Worm (Caenorhabditis elegans): ENCODE results near the gene tatn-1.

Gene tatn-1

ce11 chrX:14804706-14805105, 13.9 kb downstream of the tatn-1 start:
- TF ChIP-seq hmg-4 (GFP tag; optimal IDR thresholded peaks at IDR 0.05) (peak; percentile 90), ceh-13 (GFP tag; optimal IDR thresholded peaks at IDR 0.05) (peak; percentile 92), tbx-11 (GFP tag; IDR thresholded peaks at IDR 0.05) (peak; percentile 86), aly-1 (tag; optimal IDR thresholded peaks at IDR 0.05) (peak; percentile 83), scrt-1 (GFP tag; IDR thresholded peaks at IDR 0.05) (peak; percentile 91), hnd-1 (tag; optimal IDR thresholded peaks at IDR 0.05) (peak; percentile 68), F13C5.2 (tag; optimal IDR thresholded peaks at IDR 0.05) (peak; percentile 82), pes-1 (GFP tag; IDR thresholded peaks at IDR 0.05) (peak; percentile 95), tra-4 (tag; optimal IDR thresholded peaks at IDR 0.05) (peak; percentile 65), sea-1 (GFP tag; conservative IDR thresholded peaks at IDR 0.05) (peak; percentile 90), ets-7 (tag; optimal IDR thresholded peaks at IDR 0.05) (peak; percentile 59), tbx-37 (GFP tag; conservative IDR thresholded peaks at IDR 0.05) (peak; percentile 88), hmbx-1 (tag; optimal IDR thresholded peaks at IDR 0.05) (peak; percentile 76), flt-1 (GFP tag; IDR thresholded peaks at IDR 0.05) (peak; percentile 90), ama-1 (optimal IDR thresholded peaks at IDR 0.05) (no peak), ceh-36 (tag; optimal IDR thresholded peaks at IDR 0.05) (peak; percentile 84), B0310.2 (tag; optimal IDR thresholded peaks at IDR 0.05) (peak; percentile 79)

- TF ChIP-seq hmg-4 (GFP tag; optimal IDR thresholded peaks at IDR 0.05) = no peak
- no peak for TF ChIP-seq B0310.2 (tag; optimal IDR thresholded peaks at IDR 0.05)
- no peak for TF ChIP-seq ama-1 (optimal IDR thresholded peaks at IDR 0.05)
- no peak for TF ChIP-seq hmbx-1 (tag; optimal IDR thresholded peaks at IDR 0.05)
- TF ChIP-seq pes-1 (GFP tag; IDR thresholded peaks at IDR 0.05) = no peak
- TF ChIP-seq tbx-37 (GFP tag; conservative IDR thresholded peaks at IDR 0.05) = no peak
- TF ChIP-seq tbx-11 (GFP tag; IDR thresholded peaks at IDR 0.05) = no peak
- TF ChIP-seq flt-1 (GFP tag; IDR thresholded peaks at IDR 0.05) = no peak
- TF ChIP-seq ets-7 (tag; optimal IDR thresholded peaks at IDR 0.05) = no peak
- TF ChIP-seq F13C5.2 (tag; optimal IDR thresholded peaks at IDR 0.05) = no peak
- no peak for TF ChIP-seq scrt-1 (GFP tag; IDR thresholded peaks at IDR 0.05)
- TF ChIP-seq hnd-1 (tag; optimal IDR thresholded peaks at IDR 0.05) = no peak
- no peak for TF ChIP-seq tra-4 (tag; optimal IDR thresholded peaks at IDR 0.05)
- TF ChIP-seq sea-1 (GFP tag; conservative IDR thresholded peaks at IDR 0.05) = no peak
- no peak for TF ChIP-seq ceh-36 (tag; optimal IDR thresholded peaks at IDR 0.05)
- no peak for TF ChIP-seq ceh-13 (GFP tag; optimal IDR thresholded peaks at IDR 0.05)
- TF ChIP-seq aly-1 (tag; optimal IDR thresholded peaks at IDR 0.05) = no peak
Measured at ce11 chrX:14805746-14806145, 14.9 kb downstream of the tatn-1 start.

- TF ChIP-seq F13C5.2 (tag; optimal IDR thresholded peaks at IDR 0.05) (no peak), ceh-36 (tag; optimal IDR thresholded peaks at IDR 0.05) (no peak)
Measured at ce11 chrX:14806936-14807335, 16.1 kb downstream of the tatn-1 start, which contains the start of gene F42D1.4. Gene F42D1.4, plus strand, starts transcription at chrX:14807236.

DNA sequence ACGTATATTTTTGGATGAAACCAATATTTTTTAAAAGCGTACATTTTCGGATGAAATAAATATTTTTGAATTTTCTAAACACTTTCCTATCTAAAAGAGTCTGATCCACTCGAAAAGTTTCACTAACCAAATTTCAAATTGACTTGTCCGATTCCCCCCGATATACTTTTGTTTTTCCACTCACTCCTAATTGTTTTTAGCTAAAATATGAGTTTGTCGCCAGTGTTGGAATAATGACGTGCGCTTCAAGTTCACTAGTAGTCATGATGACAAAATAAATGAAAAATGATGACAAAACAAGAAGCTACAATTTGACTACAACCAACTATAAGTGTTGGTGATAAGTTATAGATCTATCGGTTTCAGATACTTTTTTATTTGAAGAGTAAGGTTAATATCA, 18.0 kb downstream of the tatn-1 start:
- TF ChIP-seq pes-1 (GFP tag; IDR thresholded peaks at IDR 0.05) = no peak
- no peak for TF ChIP-seq aly-1 (tag; optimal IDR thresholded peaks at IDR 0.05)
- no peak for TF ChIP-seq ama-1 (optimal IDR thresholded peaks at IDR 0.05)
- no peak for TF ChIP-seq scrt-1 (GFP tag; IDR thresholded peaks at IDR 0.05)
- no peak for TF ChIP-seq B0310.2 (tag; optimal IDR thresholded peaks at IDR 0.05)
- TF ChIP-seq flt-1 (GFP tag; IDR thresholded peaks at IDR 0.05) = no peak
- no peak for TF ChIP-seq ceh-13 (GFP tag; optimal IDR thresholded peaks at IDR 0.05)
- no peak for TF ChIP-seq tbx-37 (GFP tag; conservative IDR thresholded peaks at IDR 0.05)
- no peak for TF ChIP-seq sea-1 (GFP tag; conservative IDR thresholded peaks at IDR 0.05)
- no peak for TF ChIP-seq tra-4 (tag; optimal IDR thresholded peaks at IDR 0.05)
- no peak for TF ChIP-seq ets-7 (tag; optimal IDR thresholded peaks at IDR 0.05)
- no peak for TF ChIP-seq hnd-1 (tag; optimal IDR thresholded peaks at IDR 0.05)
- no peak for TF ChIP-seq F13C5.2 (tag; optimal IDR thresholded peaks at IDR 0.05)
- no peak for TF ChIP-seq hmbx-1 (tag; optimal IDR thresholded peaks at IDR 0.05)
- TF ChIP-seq hmg-4 (GFP tag; optimal IDR thresholded peaks at IDR 0.05) = no peak
- TF ChIP-seq tbx-11 (GFP tag; IDR thresholded peaks at IDR 0.05) = no peak
- TF ChIP-seq ceh-36 (tag; optimal IDR thresholded peaks at IDR 0.05) = no peak

ce11 chrX:14809905-14810304, 19.1 kb downstream of the tatn-1 start:
- no peak for TF ChIP-seq aly-1 (tag; optimal IDR thresholded peaks at IDR 0.05)
- TF ChIP-seq B0310.2 (tag; optimal IDR thresholded peaks at IDR 0.05) = no peak
- TF ChIP-seq tbx-37 (GFP tag; conservative IDR thresholded peaks at IDR 0.05) = no peak
- no peak for TF ChIP-seq scrt-1 (GFP tag; IDR thresholded peaks at IDR 0.05)
- TF ChIP-seq tbx-11 (GFP tag; IDR thresholded peaks at IDR 0.05) = no peak
- no peak for TF ChIP-seq hmbx-1 (tag; optimal IDR thresholded peaks at IDR 0.05)
- no peak for TF ChIP-seq ceh-13 (GFP tag; optimal IDR thresholded peaks at IDR 0.05)
- TF ChIP-seq F13C5.2 (tag; optimal IDR thresholded peaks at IDR 0.05) = no peak
- no peak for TF ChIP-seq tra-4 (tag; optimal IDR thresholded peaks at IDR 0.05)
- no peak for TF ChIP-seq ama-1 (optimal IDR thresholded peaks at IDR 0.05)
- no peak for TF ChIP-seq hnd-1 (tag; optimal IDR thresholded peaks at IDR 0.05)
- no peak for TF ChIP-seq hmg-4 (GFP tag; optimal IDR thresholded peaks at IDR 0.05)

DNA sequence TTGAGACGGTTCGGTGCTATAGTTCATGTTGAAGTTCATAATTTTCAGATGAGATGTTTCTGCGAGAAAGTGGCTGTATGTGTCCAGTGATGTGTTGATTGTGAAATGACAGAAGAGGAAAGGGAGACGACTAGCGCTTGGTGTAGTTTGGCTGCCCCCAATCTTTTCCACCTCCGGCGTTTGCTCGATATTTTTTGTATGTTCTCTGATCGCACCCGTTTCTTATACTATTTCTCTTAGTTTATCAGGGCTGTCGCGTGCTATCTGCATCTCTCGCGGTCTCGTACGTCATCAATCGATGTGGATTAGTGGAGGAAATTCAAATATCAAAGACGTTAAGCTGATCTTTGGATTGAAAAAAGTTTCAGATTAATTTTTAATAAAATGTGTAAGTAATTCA, 19.9 kb downstream of the tatn-1 start, which contains the start of gene atf-4:
atf-4 (minus strand) TSS at position 93 of the 400 bp plus-strand sequence.
- TF ChIP-seq ceh-36 (tag; optimal IDR thresholded peaks at IDR 0.05) (no peak), tbx-37 (GFP tag; conservative IDR thresholded peaks at IDR 0.05) (no peak), ama-1 (optimal IDR thresholded peaks at IDR 0.05) (no peak), hmbx-1 (tag; optimal IDR thresholded peaks at IDR 0.05) (no peak), F13C5.2 (tag; optimal IDR thresholded peaks at IDR 0.05) (no peak), scrt-1 (GFP tag; IDR thresholded peaks at IDR 0.05) (no peak), B0310.2 (tag; optimal IDR thresholded peaks at IDR 0.05) (no peak), tra-4 (tag; optimal IDR thresholded peaks at IDR 0.05) (no peak), ceh-13 (GFP tag; optimal IDR thresholded peaks at IDR 0.05) (no peak), hmg-4 (GFP tag; optimal IDR thresholded peaks at IDR 0.05) (no peak), pes-1 (GFP tag; IDR thresholded peaks at IDR 0.05) (no peak), tbx-11 (GFP tag; IDR thresholded peaks at IDR 0.05) (no peak), sea-1 (GFP tag; conservative IDR thresholded peaks at IDR 0.05) (no peak), hnd-1 (tag; optimal IDR thresholded peaks at IDR 0.05) (no peak), ets-7 (tag; optimal IDR thresholded peaks at IDR 0.05) (no peak), flt-1 (GFP tag; IDR thresholded peaks at IDR 0.05) (no peak)

DNA sequence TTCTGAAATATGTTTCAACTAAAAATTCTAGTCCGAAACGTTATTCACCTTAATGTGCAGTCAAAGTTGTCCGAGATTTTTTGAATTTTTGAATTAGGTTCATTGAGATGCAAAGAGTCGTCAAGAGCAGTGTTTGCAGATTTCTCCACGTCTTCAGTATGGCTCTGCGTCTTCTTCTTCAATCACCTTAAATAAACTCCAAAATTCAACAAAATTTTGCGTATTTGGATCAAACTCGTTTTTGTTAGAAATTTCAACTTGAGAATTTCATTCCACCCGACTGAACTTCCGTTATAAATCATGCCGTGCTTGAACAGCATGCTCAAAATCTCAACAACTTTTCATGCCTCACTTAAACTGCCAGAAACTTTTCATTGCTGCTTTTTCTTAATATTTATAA, 21.3 kb downstream of the tatn-1 start, which contains the start of gene T04C10.3:
T04C10.3 (plus strand) TSS at position 301 of the 400 bp plus-strand sequence.
- TF ChIP-seq B0310.2 (tag; optimal IDR thresholded peaks at IDR 0.05) (no peak), ama-1 (optimal IDR thresholded peaks at IDR 0.05) (no peak), hnd-1 (tag; optimal IDR thresholded peaks at IDR 0.05) (no peak), F13C5.2 (tag; optimal IDR thresholded peaks at IDR 0.05) (no peak), tra-4 (tag; optimal IDR thresholded peaks at IDR 0.05) (no peak), scrt-1 (GFP tag; IDR thresholded peaks at IDR 0.05) (no peak), ets-7 (tag; optimal IDR thresholded peaks at IDR 0.05) (no peak), tbx-37 (GFP tag; conservative IDR thresholded peaks at IDR 0.05) (no peak), ceh-36 (tag; optimal IDR thresholded peaks at IDR 0.05) (no peak), pes-1 (GFP tag; IDR thresholded peaks at IDR 0.05) (no peak), sea-1 (GFP tag; conservative IDR thresholded peaks at IDR 0.05) (no peak), tbx-11 (GFP tag; IDR thresholded peaks at IDR 0.05) (no peak), aly-1 (tag; optimal IDR thresholded peaks at IDR 0.05) (no peak), hmg-4 (GFP tag; optimal IDR thresholded peaks at IDR 0.05) (no peak), hmbx-1 (tag; optimal IDR thresholded peaks at IDR 0.05) (no peak), ceh-13 (GFP tag; optimal IDR thresholded peaks at IDR 0.05) (no peak)
